Fruit fly (Drosophila melanogaster): ENCODE results near the gene Sxl.

Gene Sxl

DNA sequence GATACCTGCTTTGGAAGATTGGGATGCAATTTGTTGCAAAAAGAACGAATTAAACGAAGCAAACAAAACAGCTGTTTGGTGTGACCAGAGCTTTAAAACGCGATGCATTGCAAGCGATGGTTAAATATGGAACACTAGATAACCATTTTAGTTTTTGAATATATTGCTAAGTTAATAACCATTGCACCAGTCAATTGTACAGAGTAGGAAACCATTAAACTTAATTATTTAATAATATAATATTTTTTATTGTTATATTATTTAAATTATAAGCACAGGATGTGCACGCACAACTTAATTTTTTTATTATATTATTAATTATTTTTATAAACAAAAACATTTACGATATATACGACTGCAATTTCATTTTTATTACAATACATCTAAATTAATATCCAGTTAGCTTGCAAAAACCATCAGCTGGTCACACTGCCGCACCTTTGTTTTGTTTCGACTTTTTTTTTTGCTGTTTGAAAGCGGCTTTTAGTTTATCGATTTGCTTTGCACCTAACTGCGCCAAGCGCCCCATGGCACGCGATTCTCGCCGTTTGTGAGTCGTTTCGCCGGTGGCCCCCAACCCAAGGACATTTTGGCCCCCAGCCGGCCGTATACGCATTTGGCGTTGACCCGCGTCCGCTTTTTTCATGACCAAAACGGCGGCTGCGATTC lies 6.7 kb upstream of the Sxl start, which contains the start of the genes CG4617 and CG8300 (continued):
- TF ChIP-seq Ets97D (GFP tag; optimal IDR thresholded peaks at IDR 0.05): no peak
- no peak for TF ChIP-seq tup (GFP tag; optimal IDR thresholded peaks at IDR 0.05)
- no peak for TF ChIP-seq emc (GFP tag; optimal IDR thresholded peaks at IDR 0.05)
- no peak for TF ChIP-seq hth (optimal IDR thresholded peaks at IDR 0.05)
- TF ChIP-seq ash1 (GFP tag; optimal IDR thresholded peaks at IDR 0.05): no peak
- no peak for TF ChIP-seq Poxn (GFP tag; IDR thresholded peaks at IDR 0.05)
- TF ChIP-seq Eip74EF (GFP tag; optimal IDR thresholded peaks at IDR 0.05): no peak
- no peak for TF ChIP-seq CG7271 (tag; optimal IDR thresholded peaks at IDR 0.05)
- no peak for TF ChIP-seq slp2 (GFP tag; optimal IDR thresholded peaks at IDR 0.05)
- TF ChIP-seq CG17328 (GFP tag; IDR thresholded peaks at IDR 0.05): no peak
- no peak for TF ChIP-seq Dbx (GFP tag; IDR thresholded peaks at IDR 0.05)
- no peak for TF ChIP-seq CG11456 (GFP tag; IDR thresholded peaks at IDR 0.05)
- no peak for TF ChIP-seq Ravus (GFP tag; IDR thresholded peaks at IDR 0.05)
- peak; percentile 11 for TF ChIP-seq Nf-YB (GFP tag; optimal IDR thresholded peaks at IDR 0.05)
- no peak for TF ChIP-seq CG10462 (GFP tag; optimal IDR thresholded peaks at IDR 0.05)
- no peak for TF ChIP-seq GATAe (GFP tag; conservative IDR thresholded peaks at IDR 0.05)
- TF ChIP-seq fu2 (GFP tag; optimal IDR thresholded peaks at IDR 0.05): no peak
- no peak for TF ChIP-seq CG4282 (GFP tag; optimal IDR thresholded peaks at IDR 0.05)
- peak; percentile 23 for TF ChIP-seq CG7556 (GFP tag; optimal IDR thresholded peaks at IDR 0.05)
- peak; percentile 51 for TF ChIP-seq CG2712 (tag; optimal IDR thresholded peaks at IDR 0.05)
- TF ChIP-seq Xrp1 (GFP tag; IDR thresholded peaks at IDR 0.05): 0 out of 2 replicates have a peak, but pooled peaks have one; percentile 37
- no peak for TF ChIP-seq gsb (GFP tag; IDR thresholded peaks at IDR 0.05)
- no peak for TF ChIP-seq jumu (GFP tag; optimal IDR thresholded peaks at IDR 0.05)
- no peak for TF ChIP-seq ap (GFP tag; IDR thresholded peaks at IDR 0.05)
- TF ChIP-seq CG2202 (tag; optimal IDR thresholded peaks at IDR 0.05): no peak
- no peak for TF ChIP-seq Nf-YA (GFP tag; IDR thresholded peaks at IDR 0.05)
- TF ChIP-seq tll (GFP tag; optimal IDR thresholded peaks at IDR 0.05): no peak
- no peak for TF ChIP-seq CG12104 (GFP tag; optimal IDR thresholded peaks at IDR 0.05)
- no peak for TF ChIP-seq hbn (GFP tag; IDR thresholded peaks at IDR 0.05; ENCODE audit: partially characterized antibody)
- TF ChIP-seq lab (GFP tag; optimal IDR thresholded peaks at IDR 0.05): no peak
- TF ChIP-seq tin (GFP tag; optimal IDR thresholded peaks at IDR 0.05): peak; percentile 30
- no peak for TF ChIP-seq Spps (tag; optimal IDR thresholded peaks at IDR 0.05)
- peak; percentile 61 for TF ChIP-seq CG2678 (tag; optimal IDR thresholded peaks at IDR 0.05)
- no peak for TF ChIP-seq Taf1 (GFP tag; IDR thresholded peaks at IDR 0.05)
- no peak for TF ChIP-seq knrl (GFP tag; IDR thresholded peaks at IDR 0.05; ENCODE audit: partially characterized antibody)
- TF ChIP-seq esg (GFP tag; conservative IDR thresholded peaks at IDR 0.05): no peak
- no peak for TF ChIP-seq tgo (GFP tag; IDR thresholded peaks at IDR 0.05)
- no peak for TF ChIP-seq HLH4C (GFP tag; IDR thresholded peaks at IDR 0.05; ENCODE audit: partially characterized antibody)
- TF ChIP-seq CG10431 (GFP tag; optimal IDR thresholded peaks at IDR 0.05): no peak
- peak; percentile 32 for TF ChIP-seq BEAF-32 (GFP tag; optimal IDR thresholded peaks at IDR 0.05)
- no peak for TF ChIP-seq sima (GFP tag; optimal IDR thresholded peaks at IDR 0.05)
- TF ChIP-seq corto (GFP tag; optimal IDR thresholded peaks at IDR 0.05): no peak
- TF ChIP-seq CG33557 (GFP tag; optimal IDR thresholded peaks at IDR 0.05): no peak
- no peak for TF ChIP-seq fd96Cb (tag; optimal IDR thresholded peaks at IDR 0.05)
- peak; percentile 2 for TF ChIP-seq Chrac-16 (GFP tag; optimal IDR thresholded peaks at IDR 0.05)
- no peak for TF ChIP-seq maf-S (GFP tag; optimal IDR thresholded peaks at IDR 0.05)
- peak; percentile 34 for TF ChIP-seq dmrt11E (tag; optimal IDR thresholded peaks at IDR 0.05)
- TF ChIP-seq crp (GFP tag; optimal IDR thresholded peaks at IDR 0.05): peak in 1 of 2 experiments; percentile 75
- peak; percentile 11 for TF ChIP-seq CG9727 (GFP tag; optimal IDR thresholded peaks at IDR 0.05)
- peak; percentile 16 for TF ChIP-seq CG10209 (GFP tag; optimal IDR thresholded peaks at IDR 0.05)
